Fruit fly (Drosophila melanogaster) whole organism, prepupa: Measurements from ENCODE around the gene Uba2.
A peak's percentile ranks its signal among the peaks of the same experiment; 100 is the strongest.

Source experiments
- Blimp-1 ChIP-seq: fragments of 200-800 bp; sonication (Bioruptor generic); optimal IDR thresholded peaks from 3 replicates; lab custom pipeline; 2017; ENCODE audit warnings: missing biosample characterization, missing genetic modification characterization, mild to moderate bottlenecking, moderate library complexity, missing genetic modification reagents
- CG10631 ChIP-seq: fragments of 200-800 bp; sonication (Bioruptor generic); optimal IDR thresholded peaks from 2 replicates; lab custom pipeline; 2016; ENCODE audit warnings: missing biosample characterization, missing genetic modification characterization
- CG11294 ChIP-seq: fragments of 200-800 bp; sonication (Bioruptor generic); IDR thresholded peaks from 2 replicates; pipeline ENCODE4 v1.3.6; 2022; ENCODE audit warnings: missing biosample characterization, missing genetic modification characterization
- CG11902 ChIP-seq: fragments of 200-800 bp; sonication (Bioruptor generic); optimal IDR thresholded peaks from 3 replicates; lab custom pipeline; 2016; ENCODE audit warnings: missing biosample characterization, missing genetic modification characterization
- CG15336 ChIP-seq: fragments of 200-800 bp; sonication (Bioruptor generic); IDR thresholded peaks from 2 replicates; pipeline ENCODE4 v1.3.6; 2022; ENCODE audit warnings: missing biosample characterization, missing genetic modification characterization
- CG1621 ChIP-seq: fragments of 200-800 bp; sonication (Bioruptor generic); optimal IDR thresholded peaks from 3 replicates; lab custom pipeline; 2018; ENCODE audit warnings: missing biosample characterization, mild to moderate bottlenecking, missing genetic modification characterization
- CG16779 ChIP-seq: fragments of 200-800 bp; sonication (Bioruptor generic); optimal IDR thresholded peaks from 3 replicates; lab custom pipeline; 2017; ENCODE audit warnings: missing biosample characterization, mild to moderate bottlenecking, missing genetic modification characterization
- CG31627 ChIP-seq: fragments of 200-800 bp; sonication (Bioruptor generic); optimal IDR thresholded peaks from 3 replicates; lab custom pipeline; 2016; ENCODE audit warnings: missing biosample characterization, missing genetic modification characterization
- CG32006 ChIP-seq: fragments of 200-800 bp; sonication (Bioruptor generic); optimal IDR thresholded peaks from 3 replicates; lab custom pipeline; 2017; ENCODE audit warnings: missing biosample characterization, mild to moderate bottlenecking, missing genetic modification characterization
- CG34406 ChIP-seq: fragments of 200-800 bp; sonication (Bioruptor generic); optimal IDR thresholded peaks from 3 replicates; lab custom pipeline; 2016; ENCODE audit warnings: missing biosample characterization, missing genetic modification characterization
- CG3919 ChIP-seq: fragments of 200-800 bp; sonication (Bioruptor generic); optimal IDR thresholded peaks from 3 replicates; lab custom pipeline; 2016; ENCODE audit warnings: missing biosample characterization, missing genetic modification characterization
- CG4318 ChIP-seq: fragments of 200-800 bp; sonication (Bioruptor generic); optimal IDR thresholded peaks from 3 replicates; lab custom pipeline; 2017; ENCODE audit warnings: missing biosample characterization, mild to moderate bottlenecking, missing genetic modification characterization
- CG6163 ChIP-seq: fragments of 200-800 bp; sonication (Bioruptor generic); IDR thresholded peaks from 3 replicates; pipeline ENCODE4 v1.3.6; 2022; ENCODE audit warnings: missing biosample characterization, missing genetic modification characterization
- CG6792 ChIP-seq: fragments of 200-800 bp; sonication (Bioruptor generic); optimal IDR thresholded peaks from 3 replicates; lab custom pipeline; 2016; ENCODE audit warnings: missing biosample characterization, missing genetic modification characterization
- CG6808 ChIP-seq: fragments of 200-800 bp; sonication (Bioruptor generic); optimal IDR thresholded peaks from 3 replicates; lab custom pipeline; 2017; ENCODE audit warnings: missing biosample characterization, missing genetic modification characterization, mild to moderate bottlenecking, moderate library complexity, missing genetic modification reagents
- CG6854 ChIP-seq: fragments of 200-800 bp; sonication (Bioruptor generic); optimal IDR thresholded peaks from 2 replicates; lab custom pipeline; 2017; ENCODE audit warnings: missing biosample characterization, mild to moderate bottlenecking, missing genetic modification characterization
- CG8119 ChIP-seq: fragments of 200-800 bp; sonication (Bioruptor generic); IDR thresholded peaks from 3 replicates; pipeline ENCODE4 v1.3.6; 2022; ENCODE audit warnings: missing biosample characterization, missing genetic modification characterization
- CG8319 ChIP-seq: fragments of 200-800 bp; sonication (Bioruptor generic); optimal IDR thresholded peaks from 3 replicates; lab custom pipeline; 2016; ENCODE audit warnings: missing biosample characterization, missing genetic modification characterization
- CG9139 ChIP-seq: fragments of 200-800 bp; sonication (Bioruptor generic); optimal IDR thresholded peaks from 3 replicates; lab custom pipeline; 2017; ENCODE audit warnings: missing biosample characterization, mild to moderate bottlenecking, missing genetic modification characterization
- Eip75B ChIP-seq: fragments of 200-800 bp; sonication (Bioruptor generic); optimal IDR thresholded peaks from 3 replicates; lab custom pipeline; 2016; ENCODE audit warnings: missing biosample characterization, missing genetic modification characterization
- Eip78C ChIP-seq: fragments of 200-800 bp; sonication (Bioruptor generic); peaks from one replicate; lab custom pipeline; 2016; ENCODE audit warnings: missing biosample characterization, missing genetic modification characterization
- Ets21C ChIP-seq: fragments of 200-800 bp; sonication (Bioruptor generic); optimal IDR thresholded peaks from 3 replicates; lab custom pipeline; 2016; ENCODE audit warnings: missing biosample characterization, missing genetic modification characterization
- Ets96B ChIP-seq: fragments of 200-800 bp; optimal IDR thresholded peaks from 2 replicates; lab custom pipeline; 2019; ENCODE audit warnings: missing biosample characterization, mild to moderate bottlenecking, missing genetic modification characterization, moderate library complexity
- Gug ChIP-seq: fragments of 200-800 bp; sonication (Bioruptor generic); IDR thresholded peaks from 2 replicates; pipeline ENCODE4 v1.3.6; 2022; ENCODE audit warnings: missing biosample characterization, missing genetic modification characterization
- Hr38 ChIP-seq: sonication (Bioruptor generic); optimal IDR thresholded peaks from 2 replicates; lab custom pipeline; 2016; ENCODE audit warnings: missing biosample characterization, missing genetic modification characterization
- Hr39 ChIP-seq: fragments of 200-800 bp; sonication (Bioruptor generic); optimal IDR thresholded peaks from 2 replicates; lab custom pipeline; 2016; ENCODE audit warnings: missing biosample characterization, missing genetic modification characterization
- Hr4 ChIP-seq: fragments of 200-800 bp; sonication (Bioruptor generic); optimal IDR thresholded peaks from 3 replicates; lab custom pipeline; 2016; ENCODE audit warnings: missing biosample characterization, missing genetic modification characterization
- Lpt ChIP-seq: fragments of 200-800 bp; sonication (Bioruptor generic); optimal IDR thresholded peaks from 3 replicates; lab custom pipeline; 2016; ENCODE audit warnings: missing biosample characterization, missing genetic modification characterization
- Met ChIP-seq: fragments of 200-800 bp; sonication (Bioruptor generic); optimal IDR thresholded peaks from 3 replicates; lab custom pipeline; 2016; ENCODE audit warnings: missing biosample characterization, missing genetic modification characterization
- OdsH ChIP-seq: fragments of 200-800 bp; sonication (Bioruptor generic); optimal IDR thresholded peaks from 3 replicates; lab custom pipeline; 2016; ENCODE audit warnings: missing biosample characterization, missing genetic modification characterization
- Smox ChIP-seq: fragments of 200-800 bp; sonication (Bioruptor generic); optimal IDR thresholded peaks from 3 replicates; lab custom pipeline; 2016; ENCODE audit warnings: missing biosample characterization, missing genetic modification characterization
- Sox102F ChIP-seq: fragments of 200-800 bp; sonication (Bioruptor generic); optimal IDR thresholded peaks from 2 replicates; lab custom pipeline; 2016; ENCODE audit warnings: missing biosample characterization, mild to moderate bottlenecking, missing genetic modification characterization
- Sox15 ChIP-seq: fragments of 200-800 bp; sonication (Bioruptor generic); optimal IDR thresholded peaks from 3 replicates; lab custom pipeline; 2016; ENCODE audit warnings: missing biosample characterization, missing genetic modification characterization
- achi ChIP-seq: fragments of 200-800 bp; sonication (Bioruptor generic); optimal IDR thresholded peaks from 3 replicates; lab custom pipeline; 2016; ENCODE audit warnings: missing biosample characterization, missing genetic modification characterization
- acj6 ChIP-seq: fragments of 200-800 bp; sonication (Bioruptor generic); optimal IDR thresholded peaks from 3 replicates; lab custom pipeline; 2016; ENCODE audit warnings: missing biosample characterization, missing genetic modification characterization
- cyc ChIP-seq: fragments of 200-800 bp; sonication (Bioruptor generic); optimal IDR thresholded peaks from 3 replicates; lab custom pipeline; 2016; ENCODE audit warnings: missing biosample characterization, missing genetic modification characterization
- dac ChIP-seq: fragments of 200-800 bp; sonication (Bioruptor generic); optimal IDR thresholded peaks from 2 replicates; lab custom pipeline; 2017; ENCODE audit warnings: missing biosample characterization, mild to moderate bottlenecking, missing genetic modification characterization
- eg ChIP-seq: fragments of 200-800 bp; sonication (Bioruptor generic); IDR thresholded peaks from 3 replicates; pipeline ENCODE4 v1.3.6; 2022; ENCODE audit warnings: missing biosample characterization, missing genetic modification characterization
- fd59A ChIP-seq: fragments of 200-800 bp; sonication (Bioruptor generic); optimal IDR thresholded peaks from 2 replicates; lab custom pipeline; 2017; ENCODE audit warnings: missing biosample characterization, mild to moderate bottlenecking, missing genetic modification characterization, missing genetic modification reagents
- fd85E ChIP-seq: fragments of 200-800 bp; sonication (Bioruptor generic); optimal IDR thresholded peaks from 3 replicates; lab custom pipeline; 2016; ENCODE audit warnings: missing biosample characterization, missing genetic modification characterization
- fkh ChIP-seq: fragments of 200-800 bp; sonication (Bioruptor generic); optimal IDR thresholded peaks from 3 replicates; lab custom pipeline; 2017; ENCODE audit warnings: missing biosample characterization, mild to moderate bottlenecking, missing genetic modification characterization, moderate library complexity
- lz ChIP-seq: fragments of 200-800 bp; sonication (Bioruptor generic); optimal IDR thresholded peaks from 3 replicates; lab custom pipeline; 2016; ENCODE audit warnings: missing biosample characterization, missing genetic modification characterization
- net ChIP-seq: fragments of 200-800 bp; sonication (Bioruptor generic); optimal IDR thresholded peaks from 3 replicates; lab custom pipeline; 2016; ENCODE audit warnings: missing biosample characterization, missing genetic modification characterization
- pdm3 ChIP-seq: fragments of 200-800 bp; sonication (Bioruptor generic); optimal IDR thresholded peaks from 3 replicates; lab custom pipeline; 2016; ENCODE audit warnings: missing biosample characterization, missing genetic modification characterization
- salr ChIP-seq, 2 experiments: fragments of 200-800 bp; sonication (Bioruptor generic); optimal IDR thresholded peaks; 3 replicates each; lab custom pipeline; 2016 to 2018; ENCODE audit warnings: missing biosample characterization in 2 of 2, missing genetic modification characterization in 2 of 2, mild to moderate bottlenecking in 1 of 2
- ss ChIP-seq, 2 experiments: fragments of 200-800 bp; sonication (Bioruptor generic); optimal IDR thresholded peaks; 2 replicates in 1 of 2; 3 replicates in 1 of 2; lab custom pipeline; 2017 to 2018; ENCODE audit warnings: mild to moderate bottlenecking in 2 of 2, missing biosample characterization in 2 of 2, missing genetic modification characterization in 2 of 2, moderate library complexity in 1 of 2
- svp ChIP-seq: fragments of 200-800 bp; sonication (Bioruptor generic); peaks from one replicate; lab custom pipeline; 2016; ENCODE audit warnings: missing biosample characterization, missing genetic modification characterization
- topi ChIP-seq: fragments of 200-800 bp; sonication (Bioruptor generic); optimal IDR thresholded peaks from 3 replicates; lab custom pipeline; 2016; ENCODE audit warnings: missing biosample characterization, missing genetic modification characterization

Gene Uba2

DNA sequence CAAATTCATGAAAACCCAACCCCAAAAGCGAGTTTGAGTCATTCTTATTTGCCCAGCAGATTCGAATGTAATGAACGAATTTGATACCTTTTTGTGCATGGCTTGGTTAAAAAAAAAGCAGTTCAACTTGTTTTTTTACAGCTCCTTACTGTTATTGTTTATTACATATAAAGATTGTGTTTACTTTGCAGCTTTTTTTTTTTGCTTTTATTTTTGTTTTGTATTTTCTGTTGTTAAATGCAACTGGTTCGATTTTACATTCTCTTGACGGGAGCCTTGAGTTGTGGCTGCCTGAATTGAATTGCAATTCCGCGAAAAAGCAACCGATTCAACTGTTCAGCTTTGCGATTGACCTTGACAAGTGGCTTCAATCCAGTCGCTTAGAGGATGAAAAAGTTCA, 26.9 kb upstream of the Uba2 start (continued):
- no peak for TF ChIP-seq eg (GFP tag; lab: Robert Waterston, UW)
- TF ChIP-seq Met (GFP tag; lab: Kevin White, UChicago), result no peak
- TF ChIP-seq CG8119 (GFP tag; lab: Robert Waterston, UW), result no peak
- no peak for TF ChIP-seq CG16779 (tag; lab: Kevin White, UChicago)
- TF ChIP-seq CG6792 (GFP tag; lab: Kevin White, UChicago), result no peak
- no peak for TF ChIP-seq lz (GFP tag; lab: Kevin White, UChicago)
- TF ChIP-seq CG6163 (GFP tag; lab: Robert Waterston, UW), result no peak; the same call in 2 of the 3 replicates
- no peak for TF ChIP-seq CG31627 (GFP tag; lab: Kevin White, UChicago)
- no peak for TF ChIP-seq svp (GFP tag; lab: Kevin White, UChicago)
- TF ChIP-seq fd59A, result no peak
- TF ChIP-seq CG11294 (GFP tag; lab: Robert Waterston, UW), result no peak
- no peak for TF ChIP-seq fd85E (GFP tag; lab: Kevin White, UChicago)
- TF ChIP-seq acj6 (GFP tag; lab: Kevin White, UChicago), result no peak
- no peak for TF ChIP-seq CG34406 (GFP tag; lab: Kevin White, UChicago)
- no peak for TF ChIP-seq CG1621 (tag; lab: Kevin White, UChicago)

DNA sequence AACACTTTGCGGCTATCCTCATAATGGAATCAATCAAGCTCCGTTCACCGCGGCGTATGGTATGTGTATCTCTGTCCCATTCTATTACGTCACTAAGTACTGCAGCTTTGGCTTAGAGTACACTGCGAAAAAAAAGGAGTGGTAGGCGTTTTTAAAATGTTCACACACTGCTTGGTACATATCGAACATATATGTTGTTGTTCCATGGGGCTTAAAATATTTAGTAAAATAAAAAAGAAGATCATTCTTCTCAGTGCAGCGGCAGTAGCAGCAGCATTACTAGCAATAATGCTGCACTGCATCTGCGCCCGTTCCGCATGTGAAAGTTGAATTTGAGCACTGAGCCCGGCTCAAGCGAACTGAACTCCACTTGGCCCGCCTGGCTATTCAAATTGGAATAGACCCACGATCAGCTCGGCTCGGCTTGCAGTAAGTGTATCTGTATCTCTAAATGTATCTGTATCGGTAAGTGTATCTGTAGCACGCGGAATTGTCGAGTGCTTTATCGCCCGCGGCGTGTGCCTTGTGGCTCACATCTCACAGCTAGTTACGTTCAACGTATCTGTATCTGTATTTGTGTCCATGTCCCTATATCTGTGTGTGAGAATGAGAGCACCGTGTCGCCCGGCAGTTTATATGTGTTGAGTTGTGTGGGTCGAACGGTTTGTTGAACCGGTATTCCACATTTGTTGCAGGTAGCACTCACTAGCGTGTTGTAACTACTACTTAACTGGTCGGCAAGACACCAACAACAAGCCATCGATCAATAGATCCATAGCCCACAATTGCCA, 25.8 kb upstream of the Uba2 start:
- TF ChIP-seq eg (GFP tag; lab: Robert Waterston, UW), result peak; percentile 96
- peak; percentile 52 for TF ChIP-seq CG11902 (GFP tag; lab: Kevin White, UChicago)
- peak; percentile 90 for TF ChIP-seq OdsH (GFP tag; lab: Kevin White, UChicago)
- TF ChIP-seq CG32006 (GFP tag; lab: Kevin White, UChicago), result peak; percentile 95
- TF ChIP-seq ss (GFP tag; optimal IDR thresholded peaks at IDR 0.05; lab: Kevin White, UChicago), result peak in 1 of 2 experiments; percentile 55
- peak; percentile 48 for TF ChIP-seq Hr39 (GFP tag; lab: Kevin White, UChicago)
- peak; percentile 62 for TF ChIP-seq topi (GFP tag; lab: Kevin White, UChicago)
- TF ChIP-seq Sox102F (GFP tag; lab: Kevin White, UChicago), result peak; percentile 47
- no peak for TF ChIP-seq fd85E (GFP tag; lab: Kevin White, UChicago)
- peak; percentile 65 for TF ChIP-seq fd59A
- peak; percentile 13 to 90 for TF ChIP-seq salr (GFP tag; optimal IDR thresholded peaks at IDR 0.05; lab: Kevin White, UChicago)
- TF ChIP-seq CG9139 (GFP tag; lab: Kevin White, UChicago), result no peak
- peak; percentile 46 for TF ChIP-seq CG31627 (GFP tag; lab: Kevin White, UChicago)
- TF ChIP-seq acj6 (GFP tag; lab: Kevin White, UChicago), result peak; percentile 81
- peak; percentile 47 for TF ChIP-seq CG6808 (GFP tag; lab: Kevin White, UChicago)
- TF ChIP-seq net (GFP tag; lab: Kevin White, UChicago), result peak; percentile 90
- TF ChIP-seq pdm3 (GFP tag; lab: Kevin White, UChicago), result peak; percentile 88
- TF ChIP-seq Sox15 (GFP tag; lab: Kevin White, UChicago), result peak; percentile 56
- peak; percentile 61 for TF ChIP-seq CG6792 (GFP tag; lab: Kevin White, UChicago)
- peak; percentile 50 for TF ChIP-seq cyc (GFP tag; lab: Kevin White, UChicago)
- peak; percentile 80 for TF ChIP-seq CG10631
- peak; percentile 29 for TF ChIP-seq Smox (GFP tag; lab: Kevin White, UChicago)
- TF ChIP-seq dac (GFP tag; lab: Kevin White, UChicago), result peak; percentile 83
- TF ChIP-seq Hr4 (GFP tag; lab: Kevin White, UChicago), result peak; percentile 96
- TF ChIP-seq CG6854, result no peak
- TF ChIP-seq Ets96B (tag; lab: Kevin White, UChicago), result peak; percentile 52
- TF ChIP-seq Lpt (GFP tag; lab: Kevin White, UChicago), result peak; percentile 91
- peak; percentile 97 for TF ChIP-seq CG15336 (GFP tag; lab: Robert Waterston, UW)
- TF ChIP-seq Ets21C, result no peak
- peak; percentile 64 for TF ChIP-seq Eip75B (GFP tag; lab: Kevin White, UChicago)
- TF ChIP-seq CG4318 (GFP tag; lab: Kevin White, UChicago), result peak; percentile 88
- no peak for TF ChIP-seq Blimp-1 (GFP tag; lab: Kevin White, UChicago)
- TF ChIP-seq fkh (GFP tag; lab: Kevin White, UChicago), result no peak
- peak; percentile 89 for TF ChIP-seq Gug (GFP tag; lab: Robert Waterston, UW)
- TF ChIP-seq achi (GFP tag; lab: Kevin White, UChicago), result peak; percentile 87
- peak; percentile 89 for TF ChIP-seq CG3919 (GFP tag; lab: Kevin White, UChicago)
- TF ChIP-seq Hr38, result peak; percentile 63
- peak; percentile 51 for TF ChIP-seq lz (GFP tag; lab: Kevin White, UChicago)
- TF ChIP-seq CG8319 (GFP tag; lab: Kevin White, UChicago), result peak; percentile 47
- TF ChIP-seq Eip78C (GFP tag; lab: Kevin White, UChicago), result peak; percentile 96
- TF ChIP-seq svp (GFP tag; lab: Kevin White, UChicago), result no peak
- TF ChIP-seq Met (GFP tag; lab: Kevin White, UChicago), result peak; percentile 62
